Worm (Caenorhabditis elegans): ENCODE measurements around the gene gnrr-2.

gnrr-2 gene

ce11 chrV:14457070-14457469 lies 48.2 kb downstream of the gnrr-2 start, which contains the start of gene coh-3:
TSS of gene coh-3 (plus strand) at chrV:14457422.
- TF ChIP-seq mep-1 (tag; optimal IDR thresholded peaks at IDR 0.05) = no peak
- no peak for TF ChIP-seq nhr-12 (tag; optimal IDR thresholded peaks at IDR 0.05)

ce11 chrV:14460122-14460521 lies 51.2 kb downstream of the gnrr-2 start:
- TF ChIP-seq sem-2 (GFP tag; optimal IDR thresholded peaks at IDR 0.05) (no peak), zip-8 (tag; optimal IDR thresholded peaks at IDR 0.05) (no peak), ceh-39 (tag; optimal IDR thresholded peaks at IDR 0.05) (no peak), unc-62 (GFP tag; optimal IDR thresholded peaks at IDR 0.05) (no peak), M03D4.4 (tag; optimal IDR thresholded peaks at IDR 0.05) (no peak), lin-13 (tag; optimal IDR thresholded peaks at IDR 0.05) (no peak), ces-1 (GFP tag; optimal IDR thresholded peaks at IDR 0.05) (no peak), nhr-237 (tag; optimal IDR thresholded peaks at IDR 0.05) (no peak), ham-2 (GFP tag; optimal IDR thresholded peaks at IDR 0.05) (no peak), elt-1 (tag; optimal IDR thresholded peaks at IDR 0.05; ENCODE audit: borderline replicate concordance, insufficient read depth) (no peak), snpc-4 (tag; optimal IDR thresholded peaks at IDR 0.05) (no peak), cnd-1 (tag; optimal IDR thresholded peaks at IDR 0.05) (no peak), blmp-1 (tag; optimal IDR thresholded peaks at IDR 0.05) (no peak), sptf-1 (tag; optimal IDR thresholded peaks at IDR 0.05) (no peak), unc-39 (tag; optimal IDR thresholded peaks at IDR 0.05) (no peak), hlh-1 (tag; optimal IDR thresholded peaks at IDR 0.05) (no peak), drap-1 (GFP tag; optimal IDR thresholded peaks at IDR 0.05) (no peak), pha-4 (tag; optimal IDR thresholded peaks at IDR 0.05) (no peak)

- TF ChIP-seq tbx-8 (GFP tag; optimal IDR thresholded peaks at IDR 0.05) = no peak
- no peak for TF ChIP-seq elt-1 (tag; optimal IDR thresholded peaks at IDR 0.05; ENCODE audit: borderline replicate concordance, insufficient read depth)
- TF ChIP-seq sem-2 (GFP tag; optimal IDR thresholded peaks at IDR 0.05) = no peak
- no peak for TF ChIP-seq mls-2 (tag; optimal IDR thresholded peaks at IDR 0.05)
- TF ChIP-seq nhr-76 (tag; optimal IDR thresholded peaks at IDR 0.05) = no peak
- TF ChIP-seq ceh-83 (GFP tag; optimal IDR thresholded peaks at IDR 0.05) = no peak
- TF ChIP-seq ham-2 (GFP tag; optimal IDR thresholded peaks at IDR 0.05) = no peak
Measured at ce11 chrV:14460615-14461102, 51.8 kb downstream of the gnrr-2 start, which contains the start of gene F08H9.2. TSS of gene F08H9.2 (plus strand) at chrV:14460665.

Data from whole organism, mixed stage, embryonic.